Worm (Caenorhabditis elegans): ENCODE results near the gene F08D12.3.

F08D12.3 gene

ce11 chrII:2787031-2787512 is 7.7 kb downstream of the F08D12.3 start, which contains the start of the genes F08D12.12 and srpa-72:
Gene F08D12.12 (minus strand): TSS chrII:2787081.
Gene srpa-72 (plus strand): TSS chrII:2787481.
- peak; percentile 46 for TF ChIP-seq F13C5.2 (tag; optimal IDR thresholded peaks at IDR 0.05)
- TF ChIP-seq hmbx-1 (tag; optimal IDR thresholded peaks at IDR 0.05) = no peak
- no peak for TF ChIP-seq ceh-36 (tag; optimal IDR thresholded peaks at IDR 0.05)

- TF ChIP-seq tbx-11 (GFP tag; IDR thresholded peaks at IDR 0.05) (no peak), hmbx-1 (tag; optimal IDR thresholded peaks at IDR 0.05) (no peak), F13C5.2 (tag; optimal IDR thresholded peaks at IDR 0.05) (no peak), ceh-36 (tag; optimal IDR thresholded peaks at IDR 0.05) (no peak), pes-1 (GFP tag; IDR thresholded peaks at IDR 0.05) (no peak), tbx-37 (GFP tag; conservative IDR thresholded peaks at IDR 0.05) (no peak), tra-4 (tag; optimal IDR thresholded peaks at IDR 0.05) (no peak), ceh-13 (GFP tag; optimal IDR thresholded peaks at IDR 0.05) (no peak), sea-1 (GFP tag; conservative IDR thresholded peaks at IDR 0.05) (no peak), ets-7 (tag; optimal IDR thresholded peaks at IDR 0.05) (no peak), ama-1 (optimal IDR thresholded peaks at IDR 0.05) (no peak), scrt-1 (GFP tag; IDR thresholded peaks at IDR 0.05) (no peak), B0310.2 (tag; optimal IDR thresholded peaks at IDR 0.05) (no peak), hnd-1 (tag; optimal IDR thresholded peaks at IDR 0.05) (no peak)
Measured at ce11 chrII:2787849-2788248, 8.5 kb downstream of the F08D12.3 start.

- no peak for TF ChIP-seq tbx-11 (GFP tag; IDR thresholded peaks at IDR 0.05)
- TF ChIP-seq scrt-1 (GFP tag; IDR thresholded peaks at IDR 0.05) = no peak
- TF ChIP-seq ceh-13 (GFP tag; optimal IDR thresholded peaks at IDR 0.05) = no peak
- no peak for TF ChIP-seq B0310.2 (tag; optimal IDR thresholded peaks at IDR 0.05)
- TF ChIP-seq F13C5.2 (tag; optimal IDR thresholded peaks at IDR 0.05) = no peak
- TF ChIP-seq hmbx-1 (tag; optimal IDR thresholded peaks at IDR 0.05) = no peak
- no peak for TF ChIP-seq tra-4 (tag; optimal IDR thresholded peaks at IDR 0.05)
- TF ChIP-seq ceh-36 (tag; optimal IDR thresholded peaks at IDR 0.05) = no peak
- no peak for TF ChIP-seq hnd-1 (tag; optimal IDR thresholded peaks at IDR 0.05)
- TF ChIP-seq flt-1 (GFP tag; IDR thresholded peaks at IDR 0.05) = no peak
Measured at ce11 chrII:2791693-2792092, 12.3 kb downstream of the F08D12.3 start.

- TF ChIP-seq ets-7 (tag; optimal IDR thresholded peaks at IDR 0.05) (no peak), hnd-1 (tag; optimal IDR thresholded peaks at IDR 0.05) (no peak), scrt-1 (GFP tag; IDR thresholded peaks at IDR 0.05) (no peak), ceh-13 (GFP tag; optimal IDR thresholded peaks at IDR 0.05) (no peak), flt-1 (GFP tag; IDR thresholded peaks at IDR 0.05) (no peak), hmbx-1 (tag; optimal IDR thresholded peaks at IDR 0.05) (no peak), pes-1 (GFP tag; IDR thresholded peaks at IDR 0.05) (no peak), ama-1 (optimal IDR thresholded peaks at IDR 0.05) (no peak), aly-1 (tag; optimal IDR thresholded peaks at IDR 0.05) (no peak), tbx-37 (GFP tag; conservative IDR thresholded peaks at IDR 0.05) (no peak), ceh-36 (tag; optimal IDR thresholded peaks at IDR 0.05) (no peak), B0310.2 (tag; optimal IDR thresholded peaks at IDR 0.05) (no peak), F13C5.2 (tag; optimal IDR thresholded peaks at IDR 0.05) (no peak), hmg-4 (GFP tag; optimal IDR thresholded peaks at IDR 0.05) (no peak), sea-1 (GFP tag; conservative IDR thresholded peaks at IDR 0.05) (no peak), tra-4 (tag; optimal IDR thresholded peaks at IDR 0.05) (no peak)
Measured at ce11 chrII:2795413-2795812, 16.1 kb downstream of the F08D12.3 start.

- no peak for TF ChIP-seq pes-1 (GFP tag; IDR thresholded peaks at IDR 0.05)
- TF ChIP-seq ceh-13 (GFP tag; optimal IDR thresholded peaks at IDR 0.05) = no peak
- TF ChIP-seq hmbx-1 (tag; optimal IDR thresholded peaks at IDR 0.05) = no peak
- no peak for TF ChIP-seq ets-7 (tag; optimal IDR thresholded peaks at IDR 0.05)
- no peak for TF ChIP-seq tbx-11 (GFP tag; IDR thresholded peaks at IDR 0.05)
Measured at ce11 chrII:2796431-2796830, 17.1 kb downstream of the F08D12.3 start.

ce11 chrII:2797951-2798350 is 18.6 kb downstream of the F08D12.3 start:
- TF ChIP-seq ceh-13 (GFP tag; optimal IDR thresholded peaks at IDR 0.05) (no peak), tra-4 (tag; optimal IDR thresholded peaks at IDR 0.05) (no peak), F13C5.2 (tag; optimal IDR thresholded peaks at IDR 0.05) (no peak), hnd-1 (tag; optimal IDR thresholded peaks at IDR 0.05) (no peak), B0310.2 (tag; optimal IDR thresholded peaks at IDR 0.05) (no peak), tbx-11 (GFP tag; IDR thresholded peaks at IDR 0.05) (no peak), scrt-1 (GFP tag; IDR thresholded peaks at IDR 0.05) (no peak)

ce11 chrII:2800550-2801233 is 21.3 kb downstream of the F08D12.3 start, which contains the start of gene nhr-119:
Gene nhr-119 (minus strand): TSS chrII:2800600.
- TF ChIP-seq pes-1 (GFP tag; IDR thresholded peaks at IDR 0.05) (no peak), aly-1 (tag; optimal IDR thresholded peaks at IDR 0.05) (no peak)

ce11 chrII:2801764-2802163 is 22.4 kb downstream of the F08D12.3 start:
- TF ChIP-seq hnd-1 (tag; optimal IDR thresholded peaks at IDR 0.05) = no peak
- TF ChIP-seq ets-7 (tag; optimal IDR thresholded peaks at IDR 0.05) = no peak
- no peak for TF ChIP-seq hmg-4 (GFP tag; optimal IDR thresholded peaks at IDR 0.05)
